Fruit fly (Drosophila melanogaster) ovary, adult (tissue): ENCODE measurements around the gene B4.

ENCODE experiments used
- CG17801 ChIP-seq: fragments of 200-800 bp; optimal IDR thresholded peaks from 2 replicates; lab custom pipeline; 2019; ENCODE audit warnings: missing biosample characterization, mild to moderate bottlenecking, missing genetic modification characterization, moderate library complexity; ENCODE audit not compliant: partially characterized antibody

The B4 gene

DNA sequence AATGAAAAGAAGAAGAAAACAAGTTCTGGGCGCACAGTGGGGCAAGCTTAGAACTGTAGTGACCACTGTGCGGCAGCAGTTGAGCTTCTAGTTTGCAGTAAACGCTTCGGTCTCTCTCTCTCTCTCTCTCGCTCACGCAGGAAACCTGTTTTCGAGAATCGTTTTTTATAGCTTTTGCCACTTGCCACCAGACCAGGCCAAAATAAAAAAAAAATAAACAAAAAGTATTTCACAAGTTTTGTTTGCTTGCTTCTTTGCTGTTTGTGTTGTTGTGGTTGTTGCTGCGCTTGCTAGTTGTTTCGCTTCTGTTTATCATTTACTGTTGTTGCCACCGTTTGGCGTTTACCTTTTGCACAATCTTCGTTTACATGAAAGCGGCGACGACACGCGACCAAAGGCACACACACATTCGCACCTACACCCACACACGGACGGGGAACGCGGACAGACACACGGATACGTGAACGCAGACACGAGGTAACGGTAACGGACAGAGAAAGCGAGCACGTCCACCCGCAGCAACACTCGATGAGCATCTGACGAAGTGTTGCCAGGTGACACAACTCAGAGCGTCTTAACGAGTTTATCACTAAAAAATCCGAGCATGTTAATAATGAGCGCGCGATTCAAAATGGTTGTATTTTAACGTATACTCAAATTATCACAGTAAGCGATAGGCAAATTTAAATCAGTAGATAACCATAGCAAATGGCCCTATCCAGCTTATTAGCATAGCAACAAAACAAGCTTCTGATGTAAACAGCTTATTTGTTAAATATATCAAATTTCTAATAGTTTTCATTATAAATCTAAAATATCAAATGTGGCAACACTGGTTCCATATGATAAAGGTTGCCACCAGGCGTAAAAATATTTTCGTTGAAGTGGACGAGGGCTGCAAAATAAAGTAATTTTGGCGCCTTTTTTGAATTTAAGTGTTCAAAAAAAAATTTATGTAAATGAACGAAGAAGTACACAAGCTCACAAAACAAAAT, at the start of gene B4:
Gene B4 (minus strand): TSS at position 543 of the 995 bp plus-strand sequence.
- TF ChIP-seq CG17801 (GFP tag; lab: Kevin White, UChicago): peak; percentile 46

DNA sequence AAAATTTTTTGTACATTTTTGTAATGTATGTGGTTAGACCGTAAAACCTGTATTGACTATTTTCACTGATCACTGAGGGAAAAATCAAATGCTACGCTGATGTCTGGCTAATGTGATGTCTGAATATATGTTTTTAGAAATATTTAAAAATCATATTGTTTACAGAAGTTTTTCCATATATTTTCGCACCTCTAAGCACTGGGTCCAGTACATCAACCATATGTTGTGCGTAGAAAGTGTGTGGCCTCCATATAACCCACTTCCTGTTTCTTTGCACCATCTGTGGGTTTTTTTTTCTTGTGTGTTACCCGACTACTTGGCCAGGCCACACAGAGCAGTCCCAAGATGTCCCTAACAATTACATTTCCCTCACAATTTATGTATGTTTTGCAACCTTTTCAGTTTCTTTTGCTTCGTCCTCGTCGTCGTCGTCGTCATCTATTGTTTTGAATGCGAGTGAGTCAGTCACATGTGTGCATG, 48.0 kb upstream of the B4 start, which contains the start of gene CG9254:
Gene CG9254 (minus strand): TSS at position 51 of the 480 bp plus-strand sequence.
- no peak for TF ChIP-seq CG17801 (GFP tag; lab: Kevin White, UChicago)

DNA sequence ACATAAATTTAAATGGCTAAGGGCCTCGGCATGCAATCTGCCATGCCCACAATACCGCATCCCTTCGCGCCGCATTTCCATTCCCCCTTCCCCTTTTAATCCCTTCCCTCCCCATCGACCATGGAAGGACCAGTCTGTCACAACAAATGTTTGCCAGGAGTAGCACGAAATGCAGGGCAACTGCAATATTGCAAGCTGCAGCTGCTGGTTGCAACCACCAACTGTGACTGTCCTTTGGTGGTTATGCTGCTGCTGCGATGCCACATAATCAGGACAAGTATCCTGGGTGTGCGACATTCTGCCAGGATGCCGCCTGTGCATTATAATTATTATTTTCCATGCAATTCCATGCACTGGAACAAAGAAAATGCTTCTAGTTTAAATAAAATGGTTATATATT, 42.3 kb upstream of the B4 start:
- TF ChIP-seq CG17801 (GFP tag; lab: Kevin White, UChicago): no peak

dm6 chr2L:13586655-13587054, 37.5 kb upstream of the B4 start:
- no peak for TF ChIP-seq CG17801 (GFP tag; lab: Kevin White, UChicago)

- peak; percentile 54 for TF ChIP-seq CG17801 (GFP tag; lab: Kevin White, UChicago)
Observed at dm6 chr2L:13571791-13572451, 22.8 kb upstream of the B4 start.

DNA sequence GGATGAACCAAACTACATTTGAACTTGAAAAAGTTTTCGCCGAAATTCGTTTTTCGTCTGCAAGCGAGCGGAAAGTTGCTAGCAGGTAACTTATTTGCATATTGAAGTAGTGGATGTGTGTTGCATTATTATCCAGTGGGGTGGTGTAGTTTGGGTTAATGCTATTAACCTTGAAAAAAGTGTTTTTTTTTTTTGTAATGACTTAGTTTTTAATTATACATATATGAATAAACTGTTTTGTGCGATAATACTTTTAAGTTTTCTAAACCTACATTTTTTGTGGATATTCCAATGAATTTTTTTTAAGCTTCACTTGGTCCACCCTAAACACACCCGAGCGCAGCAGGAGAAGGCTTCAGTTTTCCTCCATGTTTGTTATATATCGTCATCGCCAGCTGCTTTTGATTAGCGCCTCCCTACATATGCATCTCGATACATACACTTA, 21.9 kb upstream of the B4 start:
- TF ChIP-seq CG17801 (GFP tag; lab: Kevin White, UChicago): peak; percentile 56

DNA sequence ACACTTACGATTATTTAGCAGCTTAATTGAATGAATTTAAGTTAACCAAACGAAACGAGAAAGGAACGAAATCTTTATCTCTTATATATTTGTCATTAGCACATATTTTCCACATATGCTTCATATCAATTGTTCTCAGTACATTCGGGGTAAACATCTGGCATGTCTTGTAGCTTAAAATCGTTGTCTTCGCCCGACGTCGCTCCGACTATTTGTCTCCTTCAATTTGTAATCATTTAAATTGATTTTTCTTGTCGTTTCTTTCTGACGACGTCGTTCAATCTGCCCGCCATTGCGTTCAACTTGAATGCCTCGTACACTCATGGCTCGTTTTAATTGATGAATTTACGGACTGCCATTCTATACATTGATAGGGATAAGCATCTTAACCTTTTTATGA, 20.9 kb upstream of the B4 start:
- no peak for TF ChIP-seq CG17801 (GFP tag; lab: Kevin White, UChicago)

DNA sequence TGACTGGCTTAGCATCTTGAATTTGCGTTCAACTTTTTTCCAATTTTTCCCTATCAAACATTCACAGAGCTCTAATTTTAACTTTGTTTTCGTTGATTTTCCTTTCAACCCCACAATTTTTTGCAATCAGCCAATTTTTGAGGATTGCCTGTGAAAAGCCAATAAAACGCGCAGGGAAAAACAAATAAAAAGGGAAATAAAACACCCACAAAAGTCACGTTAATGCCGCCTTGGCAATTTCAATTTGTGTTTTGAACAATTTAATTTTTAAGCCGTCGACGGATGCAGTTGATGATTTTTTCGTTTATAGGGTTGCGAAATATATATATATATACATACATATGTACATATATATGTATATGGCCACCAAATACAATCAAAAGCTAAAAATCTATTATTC, 19.8 kb upstream of the B4 start:
- TF ChIP-seq CG17801 (GFP tag; lab: Kevin White, UChicago): no peak

- TF ChIP-seq CG17801 (GFP tag; lab: Kevin White, UChicago): no peak
Observed at dm6 chr2L:13555397-13555796, 6.3 kb upstream of the B4 start.

- no peak for TF ChIP-seq CG17801 (GFP tag; lab: Kevin White, UChicago)
Observed at dm6 chr2L:13554547-13555159, 5.5 kb upstream of the B4 start.

dm6 chr2L:13552686-13553085, 3.6 kb upstream of the B4 start:
- TF ChIP-seq CG17801 (GFP tag; lab: Kevin White, UChicago): no peak

dm6 chr2L:13550488-13551033, 1.4 kb upstream of the B4 start:
- no peak for TF ChIP-seq CG17801 (GFP tag; lab: Kevin White, UChicago)

dm6 chr2L:13549973-13550458, 888 bp upstream of the B4 start, which contains the start of gene kuz:
TSS of gene kuz (plus strand) at chr2L:13550139.
- TF ChIP-seq CG17801 (GFP tag; lab: Kevin White, UChicago): peak; percentile 63
